Fruit fly (Drosophila melanogaster) whole organism, embryonic: Measurements from ENCODE around the gene HIPP1.

Experiments used
- Aef1 ChIP-seq: fragments of 200-800 bp; sonication (Bioruptor generic); IDR thresholded peaks from 3 replicates; pipeline ENCODE4 v1.3.6; 2022; ENCODE audit warnings: missing biosample characterization, missing genetic modification characterization
- CG11723 ChIP-seq: fragments of 200-800 bp; sonication (Bioruptor generic); optimal IDR thresholded peaks from 2 replicates; lab custom pipeline; 2017; ENCODE audit warnings: missing biosample characterization, mild to moderate bottlenecking, missing genetic modification characterization
- CG2202 ChIP-seq: fragments of 200-800 bp; sonication (Bioruptor generic); optimal IDR thresholded peaks from 2 replicates; lab custom pipeline; 2018; ENCODE audit warnings: missing biosample characterization, mild to moderate bottlenecking, missing genetic modification characterization
- MTF-1 ChIP-seq: fragments of 200-800 bp; sonication (Bioruptor generic); optimal IDR thresholded peaks from 2 replicates; lab custom pipeline; 2018; ENCODE audit warnings: missing biosample characterization, mild to moderate bottlenecking, missing genetic modification characterization, borderline replicate concordance
- Mad ChIP-seq: fragments of 200-800 bp; sonication (Bioruptor generic); optimal IDR thresholded peaks from 2 replicates; lab custom pipeline; 2016; ENCODE audit warnings: missing biosample characterization, missing genetic modification characterization
- Max ChIP-seq: fragments of 200-800 bp; sonication (Bioruptor generic); optimal IDR thresholded peaks from 2 replicates; lab custom pipeline; 2016; ENCODE audit warnings: missing biosample characterization, mild to moderate bottlenecking, missing genetic modification characterization
- Poxn ChIP-seq: fragments of 200-800 bp; sonication (Bioruptor generic); IDR thresholded peaks from 2 replicates; pipeline ENCODE4 v1.3.6; 2022; ENCODE audit warnings: missing biosample characterization, missing genetic modification characterization
- Scr ChIP-seq: fragments of 200-800 bp; sonication (Bioruptor generic); IDR thresholded peaks from 2 replicates; pipeline ENCODE4 v1.3.6; 2022; ENCODE audit warnings: missing biosample characterization, missing genetic modification characterization; ENCODE audit not compliant: partially characterized antibody
- ems ChIP-seq: fragments of 200-800 bp; sonication (Bioruptor generic); optimal IDR thresholded peaks from 3 replicates; lab custom pipeline; 2016; ENCODE audit warnings: missing biosample characterization, missing genetic modification characterization
- her ChIP-seq: fragments of 200-800 bp; sonication (Bioruptor generic); optimal IDR thresholded peaks from 2 replicates; lab custom pipeline; 2016; ENCODE audit warnings: missing biosample characterization, missing genetic modification characterization
- psq ChIP-seq: fragments of 200-800 bp; sonication (Bioruptor generic); optimal IDR thresholded peaks from 2 replicates; lab custom pipeline; 2017; ENCODE audit warnings: missing biosample characterization, missing genetic modification characterization

DNA sequence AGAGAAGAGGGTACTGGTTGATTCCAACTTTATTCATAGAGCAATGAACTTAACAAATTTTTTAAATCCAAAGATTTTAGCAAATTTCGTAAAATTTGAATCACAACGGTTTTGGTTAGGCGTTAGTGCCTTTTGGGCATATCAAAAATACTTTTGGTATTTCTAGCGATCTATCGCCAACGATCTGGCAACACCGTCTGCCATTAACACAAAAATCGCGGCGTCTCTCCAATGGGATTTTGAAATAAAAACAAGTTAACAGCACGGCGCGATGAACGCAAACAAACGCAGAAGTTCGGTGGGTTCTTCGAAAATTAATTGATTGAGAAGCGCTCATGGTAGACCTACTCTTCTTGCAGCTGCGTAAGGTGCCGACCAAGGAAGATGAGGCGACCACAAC, 9.3 kb upstream of the HIPP1 start, which contains the start of gene Spc105R:
- TF ChIP-seq ems (GFP tag; lab: Kevin White, UChicago) (no peak), CG11723 (GFP tag; lab: Kevin White, UChicago) (no peak), Scr (GFP tag; lab: Robert Waterston, UW) (peak; percentile 39), Aef1 (no peak), psq (GFP tag; lab: Kevin White, UChicago) (no peak), MTF-1 (GFP tag; lab: Kevin White, UChicago) (no peak), Poxn (no peak), CG2202 (tag; lab: Kevin White, UChicago) (no peak), Max (no peak), her (GFP tag; lab: Kevin White, UChicago) (no peak), Mad (GFP tag; lab: Kevin White, UChicago) (no peak)
